Fruit fly (Drosophila melanogaster) whole organism, embryonic: Measurements from ENCODE around the gene Elo68alpha.
A peak's percentile ranks its signal among the peaks of the same experiment; 100 is the strongest.

Experiments used
- Atf3 ChIP-seq: fragments of 200-800 bp; sonication (Bioruptor generic); optimal IDR thresholded peaks from 3 replicates; lab custom pipeline; 2016; ENCODE audit warnings: missing biosample characterization, missing genetic modification characterization
- Bgb ChIP-seq: fragments of 200-800 bp; sonication (Bioruptor generic); IDR thresholded peaks from 2 replicates; pipeline ENCODE4 v1.3.6; 2022; ENCODE audit warnings: missing biosample characterization, missing genetic modification characterization; ENCODE audit not compliant: partially characterized antibody
- CG10366 ChIP-seq: fragments of 200-800 bp; sonication (Bioruptor generic); IDR thresholded peaks from 2 replicates; pipeline ENCODE4 v1.3.6; 2022; ENCODE audit warnings: missing biosample characterization, missing genetic modification characterization
- CG11504 ChIP-seq: fragments of 200-800 bp; sonication (Bioruptor generic); optimal IDR thresholded peaks from 3 replicates; lab custom pipeline; 2019; ENCODE audit warnings: missing biosample characterization, mild to moderate bottlenecking, missing genetic modification characterization, moderate library complexity
- CG12391 ChIP-seq: fragments of 200-800 bp; sonication (Bioruptor generic); optimal IDR thresholded peaks from 3 replicates; lab custom pipeline; 2018; ENCODE audit warnings: missing biosample characterization, mild to moderate bottlenecking, missing genetic modification characterization, moderate library complexity
- CG12769 ChIP-seq: fragments of 200-800 bp; sonication (Bioruptor generic); optimal IDR thresholded peaks from 2 replicates; lab custom pipeline; 2019; ENCODE audit warnings: missing biosample characterization, mild to moderate bottlenecking, missing genetic modification characterization, moderate library complexity
- CG17568 ChIP-seq: fragments of 200-800 bp; sonication (Bioruptor generic); optimal IDR thresholded peaks from 2 replicates; lab custom pipeline; 2018; ENCODE audit warnings: missing biosample characterization, mild to moderate bottlenecking, missing genetic modification characterization, moderate library complexity
- CG1792 ChIP-seq: fragments of 200-800 bp; sonication (Bioruptor generic); optimal IDR thresholded peaks from 2 replicates; lab custom pipeline; 2016; ENCODE audit warnings: missing biosample characterization, missing genetic modification characterization
- CG18262 ChIP-seq: fragments of 200-800 bp; optimal IDR thresholded peaks from 3 replicates; lab custom pipeline; 2019; ENCODE audit warnings: missing biosample characterization, mild to moderate bottlenecking, missing genetic modification characterization, moderate library complexity
- CG2678 ChIP-seq: fragments of 200-800 bp; sonication (Bioruptor generic); optimal IDR thresholded peaks from 3 replicates; lab custom pipeline; 2019; ENCODE audit warnings: missing biosample characterization, mild to moderate bottlenecking, missing genetic modification characterization, moderate library complexity
- CG33557 ChIP-seq: fragments of 200-800 bp; sonication (Bioruptor generic); optimal IDR thresholded peaks from 2 replicates; lab custom pipeline; 2019; ENCODE audit warnings: missing biosample characterization, mild to moderate bottlenecking, missing genetic modification characterization, moderate library complexity
- CG34422 ChIP-seq: fragments of 200-800 bp; sonication (Bioruptor generic); IDR thresholded peaks from 3 replicates; pipeline ENCODE4 v1.3.6; 2022; ENCODE audit warnings: missing biosample characterization, missing genetic modification characterization
- CG9215 ChIP-seq: fragments of 200-800 bp; sonication (Bioruptor generic); IDR thresholded peaks from 2 replicates; pipeline ENCODE4 v1.3.6; 2022; ENCODE audit warnings: missing biosample characterization, missing genetic modification characterization
- E2f2 ChIP-seq: fragments of 200-800 bp; sonication (Bioruptor generic); IDR thresholded peaks from 2 replicates; pipeline ENCODE4 v1.3.6; 2022; ENCODE audit warnings: missing biosample characterization, missing genetic modification characterization
- Elba2 ChIP-seq: fragments of 200-800 bp; sonication (Bioruptor generic); optimal IDR thresholded peaks from 3 replicates; lab custom pipeline; 2016; ENCODE audit warnings: missing biosample characterization, missing genetic modification characterization
- Ets65A ChIP-seq: fragments of 200-800 bp; sonication (Bioruptor generic); peaks from one replicate; lab custom pipeline; 2016; ENCODE audit warnings: missing biosample characterization, missing genetic modification characterization
- Fer1 ChIP-seq: fragments of 200-800 bp; sonication (Bioruptor generic); optimal IDR thresholded peaks from 2 replicates; lab custom pipeline; 2017; ENCODE audit warnings: missing biosample characterization, mild to moderate bottlenecking, missing genetic modification characterization
- Gsc ChIP-seq: fragments of 200-800 bp; sonication (Bioruptor generic); IDR thresholded peaks from 2 replicates; pipeline ENCODE4 v1.3.6; 2022; ENCODE audit warnings: missing biosample characterization, missing genetic modification characterization
- HLH3B ChIP-seq: fragments of 200-800 bp; sonication (Bioruptor generic); IDR thresholded peaks from 2 replicates; pipeline ENCODE4 v1.3.6; 2022; ENCODE audit warnings: missing biosample characterization, missing genetic modification characterization
- HmgD ChIP-seq: fragments of 200-800 bp; sonication (Bioruptor generic); optimal IDR thresholded peaks from 3 replicates; lab custom pipeline; 2016; ENCODE audit warnings: missing biosample characterization, missing genetic modification characterization
- Hr78 ChIP-seq, 2 experiments: fragments of 200-800 bp in 1 of 2; fragments of >200 bp in 1 of 2; sonication (Bioruptor generic) in 1 of 2; optimal IDR thresholded peaks; 2 replicates each; lab custom pipeline; 2017 to 2019; ENCODE audit warnings: missing biosample characterization in 2 of 2, missing genetic modification characterization in 2 of 2, mild to moderate bottlenecking in 1 of 2, moderate library complexity in 1 of 2
- Lpt ChIP-seq: fragments of >200 bp; optimal IDR thresholded peaks from 2 replicates; lab custom pipeline; 2018; ENCODE audit warnings: missing biosample characterization, missing genetic modification characterization
- Med ChIP-seq: fragments of 200-800 bp; sonication (Bioruptor generic); peaks from one replicate; lab custom pipeline; 2016; ENCODE audit warnings: missing biosample characterization, missing genetic modification characterization, mild to moderate bottlenecking, inconsistent platforms, moderate library complexity
- Pdp1 ChIP-seq, 2 experiments: fragments of 200-800 bp; sonication (Bioruptor generic); optimal IDR thresholded peaks; 3 replicates each; lab custom pipeline; 2016; ENCODE audit warnings: missing biosample characterization in 2 of 2, missing genetic modification characterization in 2 of 2, mild to moderate bottlenecking in 1 of 2, moderate library complexity in 1 of 2
- Sox100B ChIP-seq: fragments of 200-800 bp; sonication (Bioruptor generic); optimal IDR thresholded peaks from 3 replicates; lab custom pipeline; 2018; ENCODE audit warnings: missing biosample characterization, mild to moderate bottlenecking, missing genetic modification characterization
- Sox102F ChIP-seq: fragments of 200-800 bp; sonication (Bioruptor generic); optimal IDR thresholded peaks from 2 replicates; lab custom pipeline; 2018; ENCODE audit warnings: missing biosample characterization, mild to moderate bottlenecking, missing genetic modification characterization, moderate library complexity
- Stat92E ChIP-seq, 3 experiments: fragments of >200 bp in 2 of 3; fragments of 200-800 bp in 1 of 3; sonication (Bioruptor generic) in 1 of 3; optimal IDR thresholded peaks; 2 replicates each; lab custom pipeline; 2017 to 2019; ENCODE audit warnings: missing biosample characterization in 3 of 3, missing genetic modification characterization in 3 of 3, mild to moderate bottlenecking in 1 of 3, moderate library complexity in 1 of 3
- br ChIP-seq: fragments of >200 bp; optimal IDR thresholded peaks from 2 replicates; lab custom pipeline; 2017
- bsh ChIP-seq, 2 experiments: fragments of 200-800 bp; sonication (Bioruptor generic); optimal IDR thresholded peaks; 2 replicates each; lab custom pipeline; 2017 to 2018; ENCODE audit warnings: mild to moderate bottlenecking in 2 of 2, missing biosample characterization in 2 of 2, missing genetic modification characterization in 2 of 2, moderate library complexity in 1 of 2
- chinmo ChIP-seq: fragments of 200-800 bp; sonication (Bioruptor generic); IDR thresholded peaks from 4 replicates; pipeline ENCODE4 v1.3.6; 2022; ENCODE audit warnings: missing biosample characterization, missing genetic modification characterization; ENCODE audit not compliant: partially characterized antibody
- dati ChIP-seq: fragments of 200-800 bp; sonication (Bioruptor generic); IDR thresholded peaks from 2 replicates; pipeline ENCODE4 v1.3.6; 2022; ENCODE audit warnings: missing biosample characterization, missing genetic modification characterization
- dimm ChIP-seq: fragments of 200-800 bp; sonication (Bioruptor generic); IDR thresholded peaks from 2 replicates; pipeline ENCODE4 v1.3.6; 2022; ENCODE audit warnings: missing biosample characterization, missing genetic modification characterization
- dmrt99B ChIP-seq: fragments of 200-800 bp; sonication (Bioruptor generic); optimal IDR thresholded peaks from 2 replicates; lab custom pipeline; 2018; ENCODE audit warnings: missing biosample characterization, mild to moderate bottlenecking, missing genetic modification characterization, moderate library complexity
- fd102C ChIP-seq: fragments of 200-800 bp; sonication (Bioruptor generic); optimal IDR thresholded peaks from 2 replicates; lab custom pipeline; 2018; ENCODE audit warnings: missing biosample characterization, mild to moderate bottlenecking, missing genetic modification characterization, moderate library complexity
- fd96Cb ChIP-seq: fragments of 200-800 bp; sonication (Bioruptor generic); optimal IDR thresholded peaks from 2 replicates; lab custom pipeline; 2018; ENCODE audit warnings: missing biosample characterization, mild to moderate bottlenecking, missing genetic modification characterization, moderate library complexity
- gcm2 ChIP-seq: fragments of 200-800 bp; sonication (Bioruptor generic); optimal IDR thresholded peaks from 2 replicates; lab custom pipeline; 2016; ENCODE audit warnings: missing biosample characterization, missing genetic modification characterization
- lmd ChIP-seq: fragments of 200-800 bp; sonication (Bioruptor generic); IDR thresholded peaks from 2 replicates; pipeline ENCODE4 v1.3.6; 2022; ENCODE audit warnings: missing biosample characterization, missing genetic modification characterization
- mam ChIP-seq: fragments of 200-800 bp; sonication (Bioruptor generic); optimal IDR thresholded peaks from 3 replicates; lab custom pipeline; 2016; ENCODE audit warnings: missing biosample characterization, missing genetic modification characterization
- nmo ChIP-seq: fragments of 200-800 bp; sonication (Bioruptor generic); optimal IDR thresholded peaks from 2 replicates; lab custom pipeline; 2018; ENCODE audit warnings: missing biosample characterization, mild to moderate bottlenecking, missing genetic modification characterization, moderate library complexity
- oc ChIP-seq: fragments of 200-800 bp; sonication (Bioruptor generic); optimal IDR thresholded peaks from 2 replicates; lab custom pipeline; 2018; ENCODE audit warnings: missing biosample characterization, mild to moderate bottlenecking, missing genetic modification characterization, moderate library complexity
- phol ChIP-seq: fragments of 200-800 bp; sonication (Bioruptor generic); optimal IDR thresholded peaks from 3 replicates; lab custom pipeline; 2018; ENCODE audit warnings: missing biosample characterization, mild to moderate bottlenecking, missing genetic modification characterization, moderate library complexity
- psq ChIP-seq: fragments of 200-800 bp; sonication (Bioruptor generic); optimal IDR thresholded peaks from 2 replicates; lab custom pipeline; 2017; ENCODE audit warnings: missing biosample characterization, missing genetic modification characterization
- ro ChIP-seq: fragments of 200-800 bp; sonication (Bioruptor generic); IDR thresholded peaks from 2 replicates; pipeline ENCODE4 v1.3.6; 2022; ENCODE audit warnings: missing biosample characterization, missing genetic modification characterization
- row ChIP-seq: fragments of 200-800 bp; sonication (Bioruptor generic); IDR thresholded peaks from 3 replicates; pipeline ENCODE4 v1.3.6; 2022; ENCODE audit warnings: missing biosample characterization, missing genetic modification characterization
- sd ChIP-seq: fragments of 200-800 bp; sonication (Bioruptor generic); optimal IDR thresholded peaks from 3 replicates; lab custom pipeline; 2018; ENCODE audit warnings: missing biosample characterization, mild to moderate bottlenecking, missing genetic modification characterization, moderate library complexity
- sens ChIP-seq: fragments of 200-800 bp; sonication (Bioruptor generic); peaks from one replicate; lab custom pipeline; 2016; ENCODE audit warnings: missing biosample characterization, missing genetic modification characterization
- sim ChIP-seq: fragments of 200-800 bp; sonication (Bioruptor generic); IDR thresholded peaks from 2 replicates; pipeline ENCODE4 v1.3.6; 2022; ENCODE audit warnings: missing biosample characterization, missing genetic modification characterization
- so ChIP-seq: fragments of 200-800 bp; sonication (Bioruptor generic); IDR thresholded peaks from 3 replicates; pipeline ENCODE4 v1.3.6; 2022; ENCODE audit warnings: missing biosample characterization, missing genetic modification characterization
- stc ChIP-seq: fragments of 200-800 bp; sonication (Bioruptor generic); IDR thresholded peaks from 2 replicates; pipeline ENCODE4 v1.3.6; 2022; ENCODE audit warnings: missing biosample characterization, missing genetic modification characterization
- zfh2 ChIP-seq: fragments of 200-800 bp; sonication (Bioruptor generic); optimal IDR thresholded peaks from 2 replicates; lab custom pipeline; 2016; ENCODE audit warnings: missing biosample characterization, missing genetic modification characterization

Gene Elo68alpha

dm6 chr3L:11124841-11125240, 22.0 kb upstream of the Elo68alpha start:
- TF ChIP-seq chinmo (0 out of 4 replicates have a peak, but pooled peaks have one; percentile 28), Ets65A (GFP tag; lab: Kevin White, UChicago) (no peak), sd (tag; lab: Kevin White, UChicago) (peak; percentile 57), so (peak; percentile 71; the same call in 2 of the 3 replicates), dati (no peak), CG12769 (tag; lab: Kevin White, UChicago) (peak; percentile 43), Pdp1 (GFP tag; optimal IDR thresholded peaks at IDR 0.05; lab: Kevin White, UChicago) (peak in 1 of 2 experiments; percentile 11), Bgb (GFP tag; lab: Robert Waterston, UW) (0 out of 2 replicates have a peak, but pooled peaks have one; percentile 11), Hr78 (GFP tag; optimal IDR thresholded peaks at IDR 0.05; lab: Kevin White, UChicago) (peak in 1 of 2 experiments; percentile 20), Lpt (GFP tag; lab: Kevin White, UChicago) (no peak)

dm6 chr3L:11124439-11124838, 21.6 kb upstream of the Elo68alpha start:
- 0 out of 2 replicates have a peak, but pooled peaks have one; percentile 13 for TF ChIP-seq lmd (GFP tag; lab: Robert Waterston, UW)
- TF ChIP-seq HmgD (GFP tag; lab: Kevin White, UChicago), result no peak
- TF ChIP-seq Med (GFP tag; lab: Kevin White, UChicago), result peak; percentile 79
- TF ChIP-seq CG34422 (GFP tag; lab: Robert Waterston, UW), result no peak
- TF ChIP-seq fd96Cb (tag; lab: Kevin White, UChicago), result peak; percentile 7
- TF ChIP-seq stc, result no peak
- TF ChIP-seq dimm (GFP tag; lab: Robert Waterston, UW), result no peak
- TF ChIP-seq Gsc (GFP tag; lab: Robert Waterston, UW), result no peak
- peak; percentile 29 for TF ChIP-seq dmrt99B (tag; lab: Kevin White, UChicago)
- TF ChIP-seq CG33557 (GFP tag; lab: Kevin White, UChicago), result no peak
- TF ChIP-seq CG2678 (tag; lab: Kevin White, UChicago), result peak; percentile 42
- no peak for TF ChIP-seq CG9215 (GFP tag; lab: Robert Waterston, UW)
- peak; percentile 83 for TF ChIP-seq sens
- no peak for TF ChIP-seq fd102C (GFP tag; lab: Kevin White, UChicago)
- TF ChIP-seq CG1792, result no peak
- no peak for TF ChIP-seq mam (GFP tag; lab: Kevin White, UChicago)
- TF ChIP-seq CG18262 (tag; lab: Kevin White, UChicago), result peak; percentile 34
- peak; percentile 13 for TF ChIP-seq phol
- TF ChIP-seq row, result peak; percentile 19; the same call in 1 of the 3 replicates
- TF ChIP-seq psq (GFP tag; lab: Kevin White, UChicago), result no peak
- TF ChIP-seq Elba2 (GFP tag; lab: Kevin White, UChicago), result no peak
- TF ChIP-seq E2f2, result no peak
- no peak for TF ChIP-seq sim (GFP tag; lab: Robert Waterston, UW)
- TF ChIP-seq gcm2, result no peak
- peak; percentile 46 for TF ChIP-seq CG11504
- TF ChIP-seq Stat92E (GFP tag; optimal IDR thresholded peaks at IDR 0.05; lab: Kevin White, UChicago), result no peak
- no peak for TF ChIP-seq CG17568
- TF ChIP-seq bsh (GFP tag; optimal IDR thresholded peaks at IDR 0.05; lab: Kevin White, UChicago), result peak in 1 of 2 experiments; percentile 10
- TF ChIP-seq Fer1 (GFP tag; lab: Kevin White, UChicago), result no peak
- TF ChIP-seq CG12391 (tag; lab: Kevin White, UChicago), result peak; percentile 17
- TF ChIP-seq CG10366 (GFP tag; lab: Robert Waterston, UW), result no peak
- no peak for TF ChIP-seq chinmo
- peak; percentile 10 for TF ChIP-seq Sox100B (GFP tag; lab: Kevin White, UChicago)
- TF ChIP-seq Atf3, result no peak
- peak; percentile 6 for TF ChIP-seq Sox102F (GFP tag; lab: Kevin White, UChicago)
- TF ChIP-seq nmo, result peak; percentile 14
- no peak for TF ChIP-seq oc (tag; lab: Kevin White, UChicago)
- TF ChIP-seq br (lab: Kevin White, UChicago), result no peak
- no peak for TF ChIP-seq zfh2 (GFP tag; lab: Kevin White, UChicago)
- TF ChIP-seq ro (GFP tag; lab: Robert Waterston, UW), result no peak
- TF ChIP-seq HLH3B (GFP tag; lab: Robert Waterston, UW), result 0 out of 2 replicates have a peak, but pooled peaks have one; percentile 21
